Worm (Caenorhabditis elegans) whole organism, L1 larva: ENCODE results near the gene C30A5.10.

Experiments used
- ceh-8 ChIP-seq: fragments of 200-800 bp; sonication (Bioruptor generic); optimal IDR thresholded peaks from 2 replicates; lab custom pipeline; 2018; ENCODE audit warnings: mild to moderate bottlenecking, missing genetic modification characterization, moderate library complexity, missing compliant biosample characterization
- ceh-82 ChIP-seq, 3 experiments: fragments of 150-350 bp in 1 of 3; sonication (generic microtip) in 2 of 3; optimal IDR thresholded peaks; 2 replicates each; lab custom pipeline; 2014 to 2017; ENCODE audit warnings: missing biosample characterization in 3 of 3, missing genetic modification characterization in 3 of 3
- fkh-10 ChIP-seq: sonication (generic microtip); optimal IDR thresholded peaks from 2 replicates; lab custom pipeline; 2017; ENCODE audit warnings: missing biosample characterization, missing genetic modification reagents, missing genetic modification characterization
- isw-1 ChIP-seq: fragments of 200-800 bp; sonication (Bioruptor generic); IDR thresholded peaks from 2 replicates; pipeline ENCODE4 v1.3.6; 2022; ENCODE audit warnings: missing genetic modification characterization, missing compliant biosample characterization
- lin-39 ChIP-seq: fragments of 150-350 bp; optimal IDR thresholded peaks from 2 replicates; lab custom pipeline; 2014; ENCODE audit warnings: missing biosample characterization, missing genetic modification reagents, missing genetic modification characterization
- lsy-2 ChIP-seq, 2 experiments: fragments of 150-350 bp; optimal IDR thresholded peaks; 2 replicates each; lab custom pipeline; 2014; ENCODE audit warnings: missing biosample characterization in 2 of 2, missing genetic modification characterization in 2 of 2
- pqm-1 ChIP-seq: sonication (generic microtip); optimal IDR thresholded peaks from 3 replicates; lab custom pipeline; 2017; ENCODE audit warnings: missing biosample characterization, missing genetic modification characterization
- skn-1 ChIP-seq: fragments of 150-350 bp; optimal IDR thresholded peaks from 2 replicates; lab custom pipeline; 2014; ENCODE audit warnings: missing biosample characterization, missing genetic modification characterization
- unc-130 ChIP-seq: fragments of 150-350 bp; optimal IDR thresholded peaks from 2 replicates; lab custom pipeline; 2017; ENCODE audit warnings: missing biosample characterization, missing genetic modification characterization, inconsistent platforms

DNA sequence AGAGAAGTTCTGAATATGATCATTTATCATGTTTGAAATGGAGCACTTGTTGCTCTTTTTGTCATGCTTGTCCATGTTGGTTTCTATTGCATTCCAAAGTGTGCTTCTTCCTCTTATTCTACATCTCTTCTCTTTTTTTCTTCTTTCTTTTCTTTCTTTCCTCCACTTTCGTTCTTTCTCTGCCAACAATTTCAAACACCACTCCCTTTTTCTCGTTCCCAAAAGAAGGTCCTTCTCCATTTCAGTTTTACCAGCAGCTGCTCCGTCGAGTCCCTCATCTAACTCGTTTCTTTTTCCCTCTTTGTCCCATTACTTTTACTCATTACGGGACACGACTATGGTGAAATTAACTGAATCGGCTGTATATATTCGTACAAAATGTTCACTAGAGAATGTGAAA lies 45.3 kb upstream of the C30A5.10 start, which contains the start of gene F09G8.5:
- TF ChIP-seq skn-1 (tag; lab: Kevin White, UChicago) (no peak), pqm-1 (tag; lab: Kevin White, UChicago) (no peak), ceh-82 (tag; optimal IDR thresholded peaks at IDR 0.05; lab: Kevin White, UChicago) (no peak), lsy-2 (tag; optimal IDR thresholded peaks at IDR 0.05; lab: Kevin White, UChicago) (no peak), unc-130 (tag; lab: Kevin White, UChicago) (no peak), lin-39 (no peak), isw-1 (no peak), fkh-10 (GFP tag; lab: Kevin White, UChicago) (no peak), ceh-8 (no peak)
